Fruit fly (Drosophila melanogaster): ENCODE data around the gene Cyp4d14.

The Cyp4d14 gene

dm6 chrX:2197414-2198271, 22.5 kb upstream of the Cyp4d14 start:
- TF ChIP-seq Sin3A (optimal IDR thresholded peaks at IDR 0.05) (no peak), insv (optimal IDR thresholded peaks at IDR 0.05) (no peak), psq (optimal IDR thresholded peaks at IDR 0.05) (no peak), Myc (optimal IDR thresholded peaks at IDR 0.05) (no peak), h (optimal IDR thresholded peaks at IDR 0.05) (no peak), ttk (optimal IDR thresholded peaks at IDR 0.05) (no peak)

dm6 chrX:2196086-2196732, 21.1 kb upstream of the Cyp4d14 start:
- no peak for TF ChIP-seq ttk (optimal IDR thresholded peaks at IDR 0.05)
- TF ChIP-seq Myc (optimal IDR thresholded peaks at IDR 0.05), result no peak

dm6 chrX:2194208-2195094, 19.3 kb upstream of the Cyp4d14 start:
- no peak for TF ChIP-seq ttk (optimal IDR thresholded peaks at IDR 0.05)

dm6 chrX:2193809-2194207, 18.7 kb upstream of the Cyp4d14 start, which contains the start of gene CG14053:
CG14053 (minus strand) TSS chrX:2193909.
- TF ChIP-seq Sin3A (optimal IDR thresholded peaks at IDR 0.05) (no peak), insv (optimal IDR thresholded peaks at IDR 0.05) (no peak), h (optimal IDR thresholded peaks at IDR 0.05) (no peak), Myc (optimal IDR thresholded peaks at IDR 0.05) (no peak), psq (optimal IDR thresholded peaks at IDR 0.05) (no peak), ttk (optimal IDR thresholded peaks at IDR 0.05) (no peak)

- no peak for TF ChIP-seq insv (optimal IDR thresholded peaks at IDR 0.05)
- no peak for TF ChIP-seq ttk (optimal IDR thresholded peaks at IDR 0.05)
- TF ChIP-seq Sin3A (optimal IDR thresholded peaks at IDR 0.05), result no peak
- no peak for TF ChIP-seq Myc (optimal IDR thresholded peaks at IDR 0.05)
- TF ChIP-seq psq (optimal IDR thresholded peaks at IDR 0.05), result no peak
- TF ChIP-seq h (optimal IDR thresholded peaks at IDR 0.05), result no peak
These were observed 18.0 kb upstream of the Cyp4d14 start for dm6 chrX:2193158-2193557.

- TF ChIP-seq ttk (optimal IDR thresholded peaks at IDR 0.05) (no peak), Myc (optimal IDR thresholded peaks at IDR 0.05) (no peak), Sin3A (optimal IDR thresholded peaks at IDR 0.05) (no peak), insv (optimal IDR thresholded peaks at IDR 0.05) (no peak)
These were observed 16.8 kb upstream of the Cyp4d14 start for dm6 chrX:2191896-2192295.

- TF ChIP-seq Myc (optimal IDR thresholded peaks at IDR 0.05) (no peak), ttk (optimal IDR thresholded peaks at IDR 0.05) (no peak), h (optimal IDR thresholded peaks at IDR 0.05) (no peak), Sin3A (optimal IDR thresholded peaks at IDR 0.05) (no peak), psq (optimal IDR thresholded peaks at IDR 0.05) (no peak), insv (optimal IDR thresholded peaks at IDR 0.05) (no peak)
These were observed 13.8 kb upstream of the Cyp4d14 start, which contains the start of gene Mct1 for dm6 chrX:2188888-2189287. Mct1 (plus strand) TSS chrX:2189188.

- TF ChIP-seq Sin3A (optimal IDR thresholded peaks at IDR 0.05) (no peak), insv (optimal IDR thresholded peaks at IDR 0.05) (no peak), psq (optimal IDR thresholded peaks at IDR 0.05) (no peak), ttk (optimal IDR thresholded peaks at IDR 0.05) (no peak), h (optimal IDR thresholded peaks at IDR 0.05) (no peak), Myc (optimal IDR thresholded peaks at IDR 0.05) (no peak)
These were observed 12.4 kb upstream of the Cyp4d14 start, which contains the start of gene CG3457 for dm6 chrX:2187520-2187919. CG3457 (plus strand) TSS chrX:2187820.

- no peak for TF ChIP-seq h (optimal IDR thresholded peaks at IDR 0.05)
- TF ChIP-seq insv (optimal IDR thresholded peaks at IDR 0.05), result no peak
- no peak for TF ChIP-seq Sin3A (optimal IDR thresholded peaks at IDR 0.05)
- no peak for TF ChIP-seq psq (optimal IDR thresholded peaks at IDR 0.05)
- TF ChIP-seq ttk (optimal IDR thresholded peaks at IDR 0.05), result no peak
- no peak for TF ChIP-seq Myc (optimal IDR thresholded peaks at IDR 0.05)
These were observed 11.4 kb upstream of the Cyp4d14 start, which contains the start of gene CG17777 for dm6 chrX:2186555-2186954. CG17777 (plus strand) TSS chrX:2186855.

dm6 chrX:2184563-2184962, 9.4 kb upstream of the Cyp4d14 start, which contains the start of the genes Nmd3 and CG17776:
Nmd3 (minus strand) TSS chrX:2184668.
CG17776 (plus strand) TSS chrX:2184725.
- no peak for TF ChIP-seq Myc (optimal IDR thresholded peaks at IDR 0.05)
- TF ChIP-seq h (optimal IDR thresholded peaks at IDR 0.05), result no peak
- TF ChIP-seq Sin3A (optimal IDR thresholded peaks at IDR 0.05), result no peak
- TF ChIP-seq insv (optimal IDR thresholded peaks at IDR 0.05), result no peak
- TF ChIP-seq ttk (optimal IDR thresholded peaks at IDR 0.05), result no peak
- TF ChIP-seq psq (optimal IDR thresholded peaks at IDR 0.05), result no peak

- TF ChIP-seq Myc (optimal IDR thresholded peaks at IDR 0.05) (no peak), insv (optimal IDR thresholded peaks at IDR 0.05) (no peak), psq (optimal IDR thresholded peaks at IDR 0.05) (no peak), h (optimal IDR thresholded peaks at IDR 0.05) (no peak), Sin3A (optimal IDR thresholded peaks at IDR 0.05) (no peak), ttk (optimal IDR thresholded peaks at IDR 0.05) (no peak)
These were observed 5.7 kb upstream of the Cyp4d14 start, which contains the start of gene pn for dm6 chrX:2180750-2181261. pn (plus strand) TSS chrX:2181211.

Measured in Kc167 (cell line).